Worm (Caenorhabditis elegans) whole organism, young adult: ENCODE measurements around the gene Y54F10AM.6.
A peak's percentile ranks its signal among the peaks of the same experiment; 100 is the strongest.

Experiments
- B0035.1 ChIP-seq: sonication (generic microtip); optimal IDR thresholded peaks from 2 replicates; lab custom pipeline; 2016; ENCODE audit warnings: missing genetic modification characterization, mild to moderate bottlenecking, missing compliant biosample characterization, missing genotype, missing genetic modification reagents
- C06A6.2 ChIP-seq: fragments of 200-800 bp; sonication (Bioruptor generic); conservative IDR thresholded peaks from 2 replicates; pipeline ENCODE4 v1.3.6; 2022; ENCODE audit warnings: missing genetic modification characterization, missing compliant biosample characterization
- D2030.7 ChIP-seq: fragments of 200-800 bp; sonication (Bioruptor generic); IDR thresholded peaks from 2 replicates; pipeline ENCODE4 v1.3.6; 2022; ENCODE audit warnings: missing genetic modification reagents, missing genetic modification characterization, missing compliant biosample characterization
- F33H1.4 ChIP-seq: fragments of 200-800 bp; sonication (Bioruptor generic); IDR thresholded peaks from 2 replicates; pipeline ENCODE4 v1.3.6; 2022; ENCODE audit warnings: missing genetic modification reagents, missing genetic modification characterization, missing compliant biosample characterization
- F49E8.2 ChIP-seq: sonication (generic microtip); optimal IDR thresholded peaks from 3 replicates; lab custom pipeline; 2017; ENCODE audit warnings: missing genetic modification characterization, mild to moderate bottlenecking, missing compliant biosample characterization, antibody characterized with exemption, moderate library complexity; ENCODE audit not compliant: insufficient read depth
- F55B11.4 ChIP-seq: sonication (generic microtip); optimal IDR thresholded peaks from 2 replicates; lab custom pipeline; 2016; ENCODE audit warnings: missing compliant biosample characterization, missing genetic modification characterization, borderline replicate concordance; ENCODE audit not compliant: insufficient read depth
- F57A8.1 ChIP-seq: fragments of 200-800 bp; sonication (Bioruptor generic); optimal IDR thresholded peaks from 2 replicates; lab custom pipeline; 2018; ENCODE audit warnings: mild to moderate bottlenecking, missing genetic modification characterization, moderate library complexity, missing compliant biosample characterization
- T26A5.8 ChIP-seq: sonication (generic microtip); optimal IDR thresholded peaks from 2 replicates; lab custom pipeline; 2016; ENCODE audit warnings: missing genetic modification characterization, missing compliant biosample characterization
- Y53G8AR.9 ChIP-seq: fragments of 200-800 bp; sonication (Bioruptor generic); conservative IDR thresholded peaks from 2 replicates; pipeline ENCODE4 v1.3.6; 2022; ENCODE audit warnings: missing genetic modification reagents, missing genetic modification characterization, missing compliant biosample characterization
- Y56A3A.18 ChIP-seq: fragments of 200-800 bp; sonication (Bioruptor generic); IDR thresholded peaks from 2 replicates; pipeline ENCODE4 v1.3.6; 2022; ENCODE audit warnings: missing genetic modification reagents, missing genetic modification characterization, missing compliant biosample characterization
- aptf-2 ChIP-seq: fragments of 200-800 bp; sonication (Bioruptor generic); conservative IDR thresholded peaks from 2 replicates; pipeline ENCODE4 v1.3.6; 2022; ENCODE audit warnings: missing genetic modification reagents, missing genetic modification characterization, missing compliant biosample characterization
- atf-7 ChIP-seq: sonication (generic microtip); optimal IDR thresholded peaks from 2 replicates; lab custom pipeline; 2017; ENCODE audit warnings: mild to moderate bottlenecking, missing genetic modification characterization, missing compliant biosample characterization
- ccch-3 ChIP-seq: fragments of 200-800 bp; sonication (Bioruptor generic); optimal IDR thresholded peaks from 2 replicates; lab custom pipeline; 2018; ENCODE audit warnings: mild to moderate bottlenecking, missing genetic modification characterization, missing compliant biosample characterization
- ceh-27 ChIP-seq: fragments of 200-800 bp; sonication (Bioruptor generic); optimal IDR thresholded peaks from 2 replicates; lab custom pipeline; 2018; ENCODE audit warnings: mild to moderate bottlenecking, missing genetic modification characterization, moderate library complexity, missing compliant biosample characterization
- ceh-91 ChIP-seq: fragments of 200-800 bp; sonication (Bioruptor generic); IDR thresholded peaks from 2 replicates; pipeline ENCODE4 v1.3.6; 2022; ENCODE audit warnings: missing genetic modification reagents, missing genetic modification characterization, missing compliant biosample characterization
- dox-1 ChIP-seq: fragments of 200-800 bp; sonication (Bioruptor generic); IDR thresholded peaks from 2 replicates; pipeline ENCODE4 v1.3.6; 2022; ENCODE audit warnings: missing genetic modification reagents, missing genetic modification characterization, missing compliant biosample characterization
- egl-18 ChIP-seq: fragments of 200-800 bp; sonication (Bioruptor generic); IDR thresholded peaks from 2 replicates; pipeline ENCODE4 v1.3.6; 2022; ENCODE audit warnings: missing genetic modification reagents, missing genetic modification characterization, missing compliant biosample characterization
- ekl-4 ChIP-seq: fragments of 200-800 bp; sonication (Bioruptor generic); IDR thresholded peaks from 2 replicates; pipeline ENCODE4 v1.3.6; 2022; ENCODE audit warnings: missing genetic modification reagents, missing genetic modification characterization, missing compliant biosample characterization
- gei-17 ChIP-seq: fragments of 200-800 bp; sonication (Bioruptor generic); optimal IDR thresholded peaks from 2 replicates; lab custom pipeline; 2018; ENCODE audit warnings: mild to moderate bottlenecking, missing genetic modification characterization, missing compliant biosample characterization
- him-1 ChIP-seq: sonication (generic microtip); optimal IDR thresholded peaks from 2 replicates; lab custom pipeline; 2016; ENCODE audit warnings: missing genotype, missing genetic modification reagents, missing genetic modification characterization, missing compliant biosample characterization
- hsf-1 ChIP-seq: fragments of 200-800 bp; sonication (Bioruptor generic); IDR thresholded peaks from 2 replicates; pipeline ENCODE4 v1.3.6; 2022; ENCODE audit warnings: missing genetic modification reagents, missing genetic modification characterization, missing compliant biosample characterization
- mcd-1 ChIP-seq: fragments of 200-800 bp; sonication (Bioruptor generic); IDR thresholded peaks from 2 replicates; pipeline ENCODE4 v1.3.6; 2022; ENCODE audit warnings: missing genetic modification reagents, missing genetic modification characterization, missing compliant biosample characterization
- mxl-1 ChIP-seq: sonication (generic microtip); optimal IDR thresholded peaks from 2 replicates; lab custom pipeline; 2016; ENCODE audit warnings: missing genetic modification characterization, missing compliant biosample characterization
- nfya-1 ChIP-seq: sonication (generic microtip); optimal IDR thresholded peaks from 2 replicates; lab custom pipeline; 2017; ENCODE audit warnings: antibody characterized with exemption, missing compliant biosample characterization, missing genetic modification characterization, borderline replicate concordance; ENCODE audit not compliant: insufficient read depth
- nfyb-1 ChIP-seq: fragments of 200-800 bp; sonication (Bioruptor generic); IDR thresholded peaks from 2 replicates; pipeline ENCODE4 v1.3.6; 2022; ENCODE audit warnings: missing genetic modification reagents, missing genetic modification characterization, missing compliant biosample characterization
- nhr-120 ChIP-seq: fragments of 200-800 bp; sonication (Bioruptor generic); IDR thresholded peaks from 2 replicates; pipeline ENCODE4 v1.3.6; 2022; ENCODE audit warnings: missing genetic modification characterization, missing compliant biosample characterization
- nhr-80 ChIP-seq: sonication (generic microtip); optimal IDR thresholded peaks from 2 replicates; lab custom pipeline; 2016; ENCODE audit warnings: missing genetic modification characterization, missing compliant biosample characterization
- pbrm-1 ChIP-seq: fragments of 200-800 bp; sonication (Bioruptor generic); IDR thresholded peaks from 2 replicates; pipeline ENCODE4 v1.3.6; 2022; ENCODE audit warnings: missing genetic modification reagents, missing genetic modification characterization, missing compliant biosample characterization
- rec-8 ChIP-seq, 2 experiments: sonication (generic microtip); optimal IDR thresholded peaks; 2 replicates each; lab custom pipeline; 2016; ENCODE audit warnings: mild to moderate bottlenecking in 2 of 2, missing genetic modification characterization in 2 of 2, missing genetic modification reagents in 2 of 2, missing genotype in 2 of 2, missing biosample characterization in 1 of 2, missing compliant biosample characterization in 1 of 2, moderate library complexity in 1 of 2
- somi-1 ChIP-seq: fragments of 200-800 bp; sonication (Bioruptor generic); optimal IDR thresholded peaks from 2 replicates; lab custom pipeline; 2018; ENCODE audit warnings: mild to moderate bottlenecking, missing genetic modification characterization, missing compliant biosample characterization
- sptf-2 ChIP-seq: fragments of 200-800 bp; sonication (Bioruptor generic); optimal IDR thresholded peaks from 2 replicates; lab custom pipeline; 2018; ENCODE audit warnings: mild to moderate bottlenecking, missing genetic modification characterization, missing compliant biosample characterization
- tbp1 ChIP-seq: fragments of 200-800 bp; sonication (Bioruptor generic); optimal IDR thresholded peaks from 2 replicates; lab custom pipeline; 2018; ENCODE audit warnings: mild to moderate bottlenecking, missing genetic modification characterization, missing compliant biosample characterization
- zfh-2 ChIP-seq: fragments of 200-800 bp; sonication (Bioruptor generic); conservative IDR thresholded peaks from 2 replicates; pipeline ENCODE4 v1.3.6; 2022; ENCODE audit warnings: missing genetic modification reagents, missing genetic modification characterization, missing compliant biosample characterization
- ztf-18 ChIP-seq: sonication (generic microtip); optimal IDR thresholded peaks from 2 replicates; lab custom pipeline; 2016; ENCODE audit warnings: missing genotype, mild to moderate bottlenecking, missing genetic modification characterization, missing compliant biosample characterization

The Y54F10AM.6 gene

ce11 chrIII:2546298-2546697, 37.7 kb downstream of the Y54F10AM.6 start:
- TF ChIP-seq ztf-18 (no peak), hsf-1 (GFP tag; lab: Robert Waterston, UW) (peak; percentile 63; the same call in 1 of the 2 replicates), aptf-2 (GFP tag; lab: Robert Waterston, UW) (no peak), D2030.7 (GFP tag; lab: Robert Waterston, UW) (no peak), nfya-1 (no peak), mcd-1 (GFP tag; lab: Robert Waterston, UW) (no peak), nfyb-1 (GFP tag; lab: Robert Waterston, UW) (peak; percentile 94), ccch-3 (GFP tag; lab: Kevin White, UChicago) (no peak), him-1 (tag; lab: Kevin White, UChicago) (peak; percentile 39), zfh-2 (GFP tag; lab: Robert Waterston, UW) (no peak), Y56A3A.18 (GFP tag; lab: Robert Waterston, UW) (no peak), F55B11.4 (tag; lab: Kevin White, UChicago) (no peak), ceh-91 (GFP tag; lab: Robert Waterston, UW) (no peak), F49E8.2 (no peak)

- TF ChIP-seq mxl-1 (tag; lab: Kevin White, UChicago) (no peak), Y53G8AR.9 (GFP tag; lab: Robert Waterston, UW) (no peak), mcd-1 (GFP tag; lab: Robert Waterston, UW) (no peak), B0035.1 (no peak), tbp1 (no peak), nhr-80 (tag; lab: Kevin White, UChicago) (no peak), egl-18 (no peak), pbrm-1 (GFP tag; lab: Robert Waterston, UW) (no peak), nhr-120 (GFP tag; lab: Robert Waterston, UW) (no peak), sptf-2 (GFP tag; lab: Kevin White, UChicago) (no peak), F33H1.4 (no peak), gei-17 (no peak), dox-1 (GFP tag; lab: Robert Waterston, UW) (no peak), F57A8.1 (GFP tag; lab: Kevin White, UChicago) (no peak), ekl-4 (GFP tag; lab: Robert Waterston, UW) (no peak), somi-1 (GFP tag; lab: Kevin White, UChicago) (no peak), rec-8 (tag; optimal IDR thresholded peaks at IDR 0.05; lab: Kevin White, UChicago) (no peak)
- TF ChIP-seq, all 124 proteins: peak for 0
Observed at ce11 chrIII:2549620-2550019, 41.0 kb downstream of the Y54F10AM.6 start, which contains the start of gene feh-1. feh-1 (plus strand) TSS chrIII:2549920.

- peak; percentile 4 for TF ChIP-seq atf-7
- no peak for TF ChIP-seq C06A6.2 (GFP tag; lab: Robert Waterston, UW)
Observed at ce11 chrIII:2551981-2552380, 43.4 kb downstream of the Y54F10AM.6 start.

ce11 chrIII:2552382-2552781, 43.8 kb downstream of the Y54F10AM.6 start:
- TF ChIP-seq T26A5.8 (tag; lab: Kevin White, UChicago) = no peak
- no peak for TF ChIP-seq ceh-27 (GFP tag; lab: Kevin White, UChicago)
